Worm (Caenorhabditis elegans): ENCODE results near the gene ZC443.4.

DNA sequence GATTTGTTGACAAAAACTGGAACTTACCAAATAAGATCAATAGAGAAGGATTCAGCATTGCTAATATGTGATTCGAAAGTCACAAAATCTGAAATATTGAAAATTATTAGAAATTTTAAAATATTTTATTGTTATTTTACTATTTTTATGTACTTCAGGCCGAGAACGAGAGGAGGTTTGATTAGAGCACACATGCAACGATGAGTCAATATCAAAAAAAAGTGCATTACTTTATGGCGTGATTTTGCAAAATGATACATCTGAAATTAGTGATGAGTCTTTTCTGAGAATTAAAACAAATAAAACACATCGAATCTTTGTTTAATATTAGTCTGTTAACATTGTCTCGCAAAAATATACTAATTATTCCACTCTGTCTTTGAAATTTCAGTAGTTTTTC lies 25.1 kb upstream of the ZC443.4 start:
- TF ChIP-seq nhr-2 (tag; optimal IDR thresholded peaks at IDR 0.05) = no peak
- no peak for TF ChIP-seq ztf-11 (tag; optimal IDR thresholded peaks at IDR 0.05)
- TF ChIP-seq nhr-28 (tag; optimal IDR thresholded peaks at IDR 0.05) = no peak
- TF ChIP-seq blmp-1 (tag; optimal IDR thresholded peaks at IDR 0.05) = no peak
- no peak for TF ChIP-seq snpc-4 (tag; optimal IDR thresholded peaks at IDR 0.05)
- TF ChIP-seq unc-39 (tag; optimal IDR thresholded peaks at IDR 0.05) = no peak
- no peak for TF ChIP-seq lin-13 (tag; optimal IDR thresholded peaks at IDR 0.05)
- no peak for TF ChIP-seq sptf-1 (tag; optimal IDR thresholded peaks at IDR 0.05)
- no peak for TF ChIP-seq lsy-2 (tag; optimal IDR thresholded peaks at IDR 0.05)
- TF ChIP-seq elt-3 (tag; optimal IDR thresholded peaks at IDR 0.05) = no peak
- TF ChIP-seq nhr-237 (tag; optimal IDR thresholded peaks at IDR 0.05) = no peak
- no peak for TF ChIP-seq mep-1 (tag; optimal IDR thresholded peaks at IDR 0.05)
- TF ChIP-seq unc-62 (GFP tag; optimal IDR thresholded peaks at IDR 0.05) = no peak
